Fruit fly (Drosophila melanogaster) whole organism, embryonic: ENCODE results near the gene CG3149.
A peak's percentile ranks its signal among the peaks of the same experiment; 100 is the strongest.

Experiments used
- Antp ChIP-seq: fragments of 200-800 bp; sonication (Bioruptor generic); optimal IDR thresholded peaks from 3 replicates; lab custom pipeline; 2016; ENCODE audit warnings: missing biosample characterization, missing genetic modification characterization
- B-H2 ChIP-seq: fragments of 200-800 bp; sonication (Bioruptor generic); optimal IDR thresholded peaks from 2 replicates; lab custom pipeline; 2018; ENCODE audit warnings: missing biosample characterization, mild to moderate bottlenecking, missing genetic modification characterization
- CG10321 ChIP-seq: fragments of 200-800 bp; sonication (Bioruptor generic); IDR thresholded peaks from 2 replicates; pipeline ENCODE4 v1.3.6; 2022; ENCODE audit warnings: missing biosample characterization, missing genetic modification characterization
- CG10366 ChIP-seq: fragments of 200-800 bp; sonication (Bioruptor generic); IDR thresholded peaks from 2 replicates; pipeline ENCODE4 v1.3.6; 2022; ENCODE audit warnings: missing biosample characterization, missing genetic modification characterization
- CG12236 ChIP-seq: fragments of 200-800 bp; sonication (Bioruptor generic); optimal IDR thresholded peaks from 2 replicates; lab custom pipeline; 2016; ENCODE audit warnings: missing biosample characterization, missing genetic modification characterization
- CG12299 ChIP-seq: fragments of 200-800 bp; sonication (Bioruptor generic); optimal IDR thresholded peaks from 2 replicates; lab custom pipeline; 2018; ENCODE audit warnings: missing biosample characterization, mild to moderate bottlenecking, missing genetic modification characterization
- CG12391 ChIP-seq: fragments of 200-800 bp; sonication (Bioruptor generic); optimal IDR thresholded peaks from 3 replicates; lab custom pipeline; 2018; ENCODE audit warnings: missing biosample characterization, mild to moderate bottlenecking, missing genetic modification characterization, moderate library complexity
- CG12744 ChIP-seq: fragments of 200-800 bp; sonication (Bioruptor generic); optimal IDR thresholded peaks from 2 replicates; lab custom pipeline; 2016; ENCODE audit warnings: missing biosample characterization, missing genetic modification characterization
- CG13123 ChIP-seq: fragments of 200-800 bp; sonication (Bioruptor generic); optimal IDR thresholded peaks from 2 replicates; lab custom pipeline; 2016; ENCODE audit warnings: missing biosample characterization, missing genetic modification characterization
- CG16815 ChIP-seq: fragments of 200-800 bp; sonication (Bioruptor generic); optimal IDR thresholded peaks from 3 replicates; lab custom pipeline; 2017; ENCODE audit warnings: missing biosample characterization, mild to moderate bottlenecking, missing genetic modification characterization
- CG17612 ChIP-seq: fragments of 200-800 bp; sonication (Bioruptor generic); IDR thresholded peaks from 2 replicates; pipeline ENCODE4 v1.3.6; 2022; ENCODE audit warnings: missing biosample characterization, missing genetic modification characterization
- CG18619 ChIP-seq: fragments of 200-800 bp; sonication (Bioruptor generic); optimal IDR thresholded peaks from 3 replicates; lab custom pipeline; 2017; ENCODE audit warnings: missing biosample characterization, mild to moderate bottlenecking, missing genetic modification characterization
- CG2712 ChIP-seq: fragments of 200-800 bp; optimal IDR thresholded peaks from 3 replicates; lab custom pipeline; 2019; ENCODE audit warnings: missing biosample characterization, mild to moderate bottlenecking, missing genetic modification characterization, moderate library complexity
- CG31365 ChIP-seq: fragments of 200-800 bp; sonication (Bioruptor generic); optimal IDR thresholded peaks from 2 replicates; lab custom pipeline; 2018; ENCODE audit warnings: missing biosample characterization, mild to moderate bottlenecking, missing genetic modification characterization
- CG3163 ChIP-seq: fragments of 200-800 bp; sonication (Bioruptor generic); optimal IDR thresholded peaks from 3 replicates; lab custom pipeline; 2016; ENCODE audit warnings: missing biosample characterization, missing genetic modification characterization
- CG4282 ChIP-seq: fragments of 200-800 bp; sonication (Bioruptor generic); optimal IDR thresholded peaks from 2 replicates; lab custom pipeline; 2016; ENCODE audit warnings: missing biosample characterization, missing genetic modification characterization
- CG6654 ChIP-seq: fragments of 200-800 bp; sonication (Bioruptor generic); optimal IDR thresholded peaks from 2 replicates; lab custom pipeline; 2017; ENCODE audit warnings: missing biosample characterization, mild to moderate bottlenecking, missing genetic modification characterization
- CG8359 ChIP-seq: fragments of 200-800 bp; sonication (Bioruptor generic); optimal IDR thresholded peaks from 2 replicates; lab custom pipeline; 2017; ENCODE audit warnings: missing biosample characterization, mild to moderate bottlenecking, missing genetic modification characterization, borderline replicate concordance
- Camta ChIP-seq: fragments of 200-800 bp; sonication (Bioruptor generic); optimal IDR thresholded peaks from 2 replicates; lab custom pipeline; 2016; ENCODE audit warnings: missing biosample characterization, missing genetic modification characterization
- CkIIα-i1 ChIP-seq: fragments of 200-800 bp; sonication (Bioruptor generic); IDR thresholded peaks from 2 replicates; pipeline ENCODE4 v1.3.6; 2022; ENCODE audit warnings: missing biosample characterization, missing genetic modification characterization
- Dbx ChIP-seq: fragments of 200-800 bp; sonication (Bioruptor generic); IDR thresholded peaks from 3 replicates; pipeline ENCODE4 v1.3.6; 2022; ENCODE audit warnings: missing biosample characterization, missing genetic modification characterization
- Ets97D ChIP-seq: fragments of 200-800 bp; sonication (Bioruptor generic); optimal IDR thresholded peaks from 3 replicates; lab custom pipeline; 2016; ENCODE audit warnings: missing biosample characterization, missing genetic modification characterization
- Hr39 ChIP-seq: fragments of >200 bp; optimal IDR thresholded peaks from 2 replicates; lab custom pipeline; 2017
- Lim3 ChIP-seq: fragments of 200-800 bp; sonication (Bioruptor generic); IDR thresholded peaks from 2 replicates; pipeline ENCODE4 v1.3.6; 2022; ENCODE audit warnings: missing biosample characterization, missing genetic modification characterization
- Lpt ChIP-seq: fragments of >200 bp; optimal IDR thresholded peaks from 2 replicates; lab custom pipeline; 2018; ENCODE audit warnings: missing biosample characterization, missing genetic modification characterization
- NC2α ChIP-seq: fragments of 200-800 bp; sonication (Bioruptor generic); optimal IDR thresholded peaks from 2 replicates; lab custom pipeline; 2016; ENCODE audit warnings: missing biosample characterization, missing genetic modification characterization
- Oli ChIP-seq: fragments of 200-800 bp; sonication (Bioruptor generic); optimal IDR thresholded peaks from 2 replicates; lab custom pipeline; 2018; ENCODE audit warnings: missing biosample characterization, mild to moderate bottlenecking, missing genetic modification characterization, moderate library complexity
- Poxn ChIP-seq: fragments of 200-800 bp; sonication (Bioruptor generic); IDR thresholded peaks from 2 replicates; pipeline ENCODE4 v1.3.6; 2022; ENCODE audit warnings: missing biosample characterization, missing genetic modification characterization
- Scr ChIP-seq: fragments of 200-800 bp; sonication (Bioruptor generic); IDR thresholded peaks from 2 replicates; pipeline ENCODE4 v1.3.6; 2022; ENCODE audit warnings: missing biosample characterization, missing genetic modification characterization; ENCODE audit not compliant: partially characterized antibody
- Side ChIP-seq: fragments of 200-800 bp; sonication (Bioruptor generic); optimal IDR thresholded peaks from 2 replicates; lab custom pipeline; 2016; ENCODE audit warnings: missing biosample characterization, missing genetic modification characterization
- bsh ChIP-seq, 2 experiments: fragments of 200-800 bp; sonication (Bioruptor generic); optimal IDR thresholded peaks; 2 replicates each; lab custom pipeline; 2017 to 2018; ENCODE audit warnings: mild to moderate bottlenecking in 2 of 2, missing biosample characterization in 2 of 2, missing genetic modification characterization in 2 of 2, moderate library complexity in 1 of 2
- btn ChIP-seq: fragments of 200-800 bp; sonication (Bioruptor generic); optimal IDR thresholded peaks from 2 replicates; lab custom pipeline; 2016; ENCODE audit warnings: missing biosample characterization, missing genetic modification characterization
- crol ChIP-seq: fragments of 200-800 bp; sonication (Bioruptor generic); IDR thresholded peaks from 2 replicates; pipeline ENCODE4 v1.3.6; 2022; ENCODE audit warnings: missing biosample characterization, missing genetic modification characterization
- esg ChIP-seq: fragments of 200-800 bp; sonication (Bioruptor generic); conservative IDR thresholded peaks from 2 replicates; pipeline ENCODE4 v1.3.6; 2022; ENCODE audit warnings: missing biosample characterization, missing genetic modification characterization
- eve ChIP-seq, 2 experiments: fragments of >200 bp; optimal IDR thresholded peaks; 2 replicates each; lab custom pipeline; 2017; ENCODE audit warnings: missing biosample characterization in 2 of 2, missing genetic modification characterization in 2 of 2
- exex ChIP-seq: fragments of 200-800 bp; sonication (Bioruptor generic); optimal IDR thresholded peaks from 4 replicates; lab custom pipeline; 2018; ENCODE audit warnings: missing biosample characterization, mild to moderate bottlenecking, missing genetic modification characterization, moderate library complexity
- fru ChIP-seq: fragments of >200 bp; optimal IDR thresholded peaks from 2 replicates; lab custom pipeline; 2017
- her ChIP-seq: fragments of 200-800 bp; sonication (Bioruptor generic); optimal IDR thresholded peaks from 2 replicates; lab custom pipeline; 2016; ENCODE audit warnings: missing biosample characterization, missing genetic modification characterization
- insv ChIP-seq, 2 experiments: fragments of 200-800 bp; sonication (Bioruptor generic); optimal IDR thresholded peaks; 3 replicates each; lab custom pipeline; 2016 to 2018; ENCODE audit warnings: missing biosample characterization in 2 of 2, missing genetic modification characterization in 2 of 2
- kni ChIP-seq: fragments of 200-800 bp; sonication (Bioruptor generic); optimal IDR thresholded peaks from 3 replicates; lab custom pipeline; 2017; ENCODE audit warnings: mild to moderate bottlenecking, missing biosample characterization, missing genetic modification reagents, missing genetic modification characterization
- nerfin-2 ChIP-seq: fragments of 200-800 bp; sonication (Bioruptor generic); IDR thresholded peaks from 2 replicates; pipeline ENCODE4 v1.3.6; 2022; ENCODE audit warnings: missing biosample characterization, missing genetic modification characterization; ENCODE audit not compliant: partially characterized antibody
- pan ChIP-seq, 4 experiments: fragments of >200 bp in 3 of 4; fragments of 200-800 bp in 1 of 4; sonication (Bioruptor generic) in 1 of 4; optimal IDR thresholded peaks in 3 of 4; IDR thresholded peaks in 1 of 4; 2 replicates each; pipeline versions ENCODE4 v1.3.6 to Lab custom; 2017 to 2022; ENCODE audit warnings: missing biosample characterization in 2 of 4, missing genetic modification characterization in 2 of 4, mixed read lengths in 1 of 4
- pb ChIP-seq: fragments of 200-800 bp; sonication (Bioruptor generic); optimal IDR thresholded peaks from 3 replicates; lab custom pipeline; 2016; ENCODE audit warnings: missing biosample characterization, missing genetic modification characterization
- prd ChIP-seq, 3 experiments: fragments of >200 bp in 2 of 3; fragments of 200-800 bp in 1 of 3; sonication (Bioruptor generic) in 1 of 3; optimal IDR thresholded peaks in 2 of 3; IDR thresholded peaks in 1 of 3; 2 replicates in 2 of 3; 3 replicates in 1 of 3; pipeline versions ENCODE4 v1.3.6 to Lab custom; 2017 to 2022; ENCODE audit warnings: missing biosample characterization in 1 of 3, missing genetic modification characterization in 1 of 3
- sens-2 ChIP-seq: fragments of 200-800 bp; sonication (Bioruptor generic); IDR thresholded peaks from 2 replicates; pipeline ENCODE4 v1.3.6; 2022; ENCODE audit warnings: missing biosample characterization, missing genetic modification characterization
- slbo ChIP-seq: fragments of 200-800 bp; sonication (Bioruptor generic); IDR thresholded peaks from 2 replicates; pipeline ENCODE4 v1.3.6; 2022; ENCODE audit warnings: missing biosample characterization, missing genetic modification characterization
- sr ChIP-seq: fragments of 200-800 bp; sonication (Bioruptor generic); IDR thresholded peaks from 3 replicates; pipeline ENCODE4 v1.3.6; 2022; ENCODE audit warnings: missing biosample characterization, missing genetic modification characterization
- stwl ChIP-seq: fragments of 200-800 bp; sonication (Bioruptor generic); optimal IDR thresholded peaks from 3 replicates; lab custom pipeline; 2018; ENCODE audit warnings: missing biosample characterization, mild to moderate bottlenecking, missing genetic modification characterization, moderate library complexity
- sug ChIP-seq: fragments of 200-800 bp; optimal IDR thresholded peaks from 2 replicates; lab custom pipeline; 2019; ENCODE audit warnings: missing biosample characterization, mild to moderate bottlenecking, missing genetic modification characterization, moderate library complexity
- trh ChIP-seq: fragments of 200-800 bp; sonication (Bioruptor generic); optimal IDR thresholded peaks from 2 replicates; lab custom pipeline; 2016; ENCODE audit warnings: missing biosample characterization, missing genetic modification characterization

Gene CG3149

DNA sequence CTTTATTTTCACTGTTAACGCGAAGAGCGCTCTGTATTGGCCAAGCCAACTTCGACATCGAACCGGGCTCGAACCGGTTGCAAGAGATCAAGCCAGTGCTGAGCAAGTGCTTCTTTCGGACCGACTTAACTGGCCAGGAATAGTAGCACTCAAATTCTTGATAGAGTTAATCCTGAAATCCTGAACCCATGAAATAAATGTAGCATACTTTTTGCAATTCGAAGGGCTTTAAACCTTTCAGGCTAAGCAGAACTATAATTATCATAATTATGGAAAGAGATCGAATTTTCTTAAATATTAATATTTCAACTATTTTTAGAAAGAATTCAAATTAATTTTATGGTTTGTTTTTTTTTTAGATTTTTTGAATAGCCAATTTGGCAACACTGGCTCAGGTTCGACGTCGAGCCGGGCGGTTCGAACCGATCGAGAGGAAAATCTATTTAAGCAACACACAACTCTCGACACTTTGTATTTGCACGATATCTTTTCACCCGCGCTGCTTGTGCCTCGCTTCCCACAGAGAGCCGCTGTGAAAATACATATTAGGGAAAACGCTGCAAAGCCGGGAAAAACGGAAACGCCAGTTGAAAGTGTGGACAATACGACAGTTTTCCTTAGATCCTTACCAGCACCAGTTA, 3.2 kb upstream of the CG3149 start, which contains the start of gene AdamTS-B (continued):
- TF ChIP-seq Oli (tag; lab: Kevin White, UChicago) = peak; percentile 52
- TF ChIP-seq sug (tag; lab: Kevin White, UChicago) = peak; percentile 9
- no peak for TF ChIP-seq CG10321 (GFP tag; lab: Robert Waterston, UW)
- TF ChIP-seq CG16815 (GFP tag; lab: Kevin White, UChicago) = peak; percentile 19
- no peak for TF ChIP-seq kni (GFP tag; lab: Kevin White, UChicago)
- no peak for TF ChIP-seq B-H2 (GFP tag; lab: Kevin White, UChicago)
- TF ChIP-seq CG12299 (tag; lab: Kevin White, UChicago) = no peak
- TF ChIP-seq CG10366 (GFP tag; lab: Robert Waterston, UW) = peak; percentile 18; the same call in 1 of the 2 replicates
- no peak for TF ChIP-seq Ets97D (GFP tag; lab: Kevin White, UChicago)
- TF ChIP-seq Antp (GFP tag; lab: Kevin White, UChicago) = no peak
- TF ChIP-seq NC2α (GFP tag; lab: Kevin White, UChicago) = no peak
- TF ChIP-seq eve (GFP tag; optimal IDR thresholded peaks at IDR 0.05; lab: Kevin White, UChicago) = peak in 1 of 2 experiments; percentile 69
- no peak for TF ChIP-seq pan (optimal IDR thresholded peaks at IDR 0.05; lab: Kevin White, UChicago)
- TF ChIP-seq pan (GFP tag; optimal IDR thresholded peaks at IDR 0.05 in 1 of 2, IDR thresholded peaks at IDR 0.05 in 1 of 2) = peak in 1 of 2 experiments; percentile 41
- no peak for TF ChIP-seq her (GFP tag; lab: Kevin White, UChicago)
- peak; percentile 56 for TF ChIP-seq slbo (GFP tag; lab: Robert Waterston, UW)
- TF ChIP-seq btn (GFP tag; lab: Kevin White, UChicago) = no peak
- TF ChIP-seq CG6654 = no peak
- TF ChIP-seq CkIIα-i1 (GFP tag; lab: Robert Waterston, UW) = no peak
- no peak for TF ChIP-seq fru (lab: Kevin White, UChicago)
- no peak for TF ChIP-seq Dbx
- no peak for TF ChIP-seq stwl
- no peak for TF ChIP-seq CG3163 (GFP tag; lab: Kevin White, UChicago)
- peak; percentile 42 for TF ChIP-seq CG2712 (tag; lab: Kevin White, UChicago)
- no peak for TF ChIP-seq Lpt (GFP tag; lab: Kevin White, UChicago)
- no peak for TF ChIP-seq CG12236 (GFP tag; lab: Kevin White, UChicago)
- TF ChIP-seq CG12744 (GFP tag; lab: Kevin White, UChicago) = no peak
- TF ChIP-seq esg (GFP tag; lab: Robert Waterston, UW) = peak; percentile 42; the same call in 1 of the 2 replicates
- TF ChIP-seq exex (tag; lab: Kevin White, UChicago) = no peak
- no peak for TF ChIP-seq sr (GFP tag; lab: Robert Waterston, UW)
- TF ChIP-seq CG4282 (GFP tag; lab: Kevin White, UChicago) = no peak
- no peak for TF ChIP-seq Lim3 (GFP tag; lab: Robert Waterston, UW)
- TF ChIP-seq CG18619 (GFP tag; lab: Kevin White, UChicago) = peak; percentile 14
- TF ChIP-seq sens-2 (GFP tag; lab: Robert Waterston, UW) = no peak
- no peak for TF ChIP-seq pb (GFP tag; lab: Kevin White, UChicago)
- no peak for TF ChIP-seq Hr39 (lab: Kevin White, UChicago)
- TF ChIP-seq CG8359 (GFP tag; lab: Kevin White, UChicago) = no peak
- TF ChIP-seq nerfin-2 (GFP tag; lab: Robert Waterston, UW) = no peak
- TF ChIP-seq Scr = no peak
- TF ChIP-seq Side = no peak
- TF ChIP-seq CG31365 (tag; lab: Kevin White, UChicago) = no peak
- TF ChIP-seq insv (GFP tag; optimal IDR thresholded peaks at IDR 0.05; lab: Kevin White, UChicago) = no peak
- peak; percentile 66 for TF ChIP-seq CG12391
- no peak for TF ChIP-seq trh (GFP tag; lab: Kevin White, UChicago)
- TF ChIP-seq prd (optimal IDR thresholded peaks at IDR 0.05; lab: Kevin White, UChicago) = no peak
- TF ChIP-seq prd (GFP tag; IDR thresholded peaks at IDR 0.05; lab: Robert Waterston, UW) = peak; percentile 41; the same call in 1 of the 3 replicates
- peak; percentile 46 to 47 for TF ChIP-seq bsh (GFP tag; optimal IDR thresholded peaks at IDR 0.05; lab: Kevin White, UChicago)
- no peak for TF ChIP-seq crol
- TF ChIP-seq Camta (GFP tag; lab: Kevin White, UChicago) = no peak
- TF ChIP-seq Poxn (GFP tag; lab: Robert Waterston, UW) = no peak
- TF ChIP-seq CG13123 (GFP tag; lab: Kevin White, UChicago) = no peak
- no peak for TF ChIP-seq CG17612
